Worm (Caenorhabditis elegans): ENCODE measurements around the gene vps-2.

The vps-2 gene

ce11 chrII:12769947-12770346 lies 1.9 kb upstream of the vps-2 start:
- TF ChIP-seq ztf-4 (tag; optimal IDR thresholded peaks at IDR 0.05) = no peak
- TF ChIP-seq ceh-82 (tag; optimal IDR thresholded peaks at IDR 0.05) = no peak

DNA sequence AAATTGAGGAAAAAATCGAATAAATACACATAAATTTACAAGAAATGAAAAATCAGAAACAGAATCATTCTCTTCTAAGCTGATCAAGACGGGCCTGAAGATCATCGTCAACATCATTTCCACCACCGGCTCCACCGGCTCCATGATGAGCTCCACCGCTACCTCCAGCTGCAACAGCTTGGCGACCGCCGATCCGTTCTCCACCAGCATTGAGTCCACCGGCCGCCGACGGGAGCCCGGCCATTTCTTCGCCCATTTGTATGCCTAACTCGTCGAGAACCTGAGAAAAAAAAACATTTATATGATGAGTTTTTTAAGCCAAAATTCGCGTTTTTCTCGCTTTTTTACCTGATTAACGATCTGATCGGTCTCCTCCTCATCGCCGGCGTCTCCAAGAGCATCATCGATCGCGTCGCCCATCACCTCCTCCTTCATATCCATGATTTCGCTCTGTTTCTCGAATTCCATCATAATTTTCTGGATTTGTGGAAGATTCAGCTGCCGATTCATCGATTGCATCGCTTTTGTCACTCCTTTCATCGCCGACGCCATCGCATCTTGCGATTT lies 676 bp downstream of the vps-2 start:
- TF ChIP-seq nhr-23 (tag; optimal IDR thresholded peaks at IDR 0.05) (no peak), peb-1 (tag; optimal IDR thresholded peaks at IDR 0.05) (no peak), elt-1 (tag; optimal IDR thresholded peaks at IDR 0.05) (no peak), mab-5 (tag; optimal IDR thresholded peaks at IDR 0.05) (no peak), ceh-16 (tag; optimal IDR thresholded peaks at IDR 0.05) (no peak), ztf-4 (tag; optimal IDR thresholded peaks at IDR 0.05) (no peak), nhr-25 (tag; optimal IDR thresholded peaks at IDR 0.05) (no peak), egl-27 (tag; optimal IDR thresholded peaks at IDR 0.05) (no peak), nhr-10 (tag; optimal IDR thresholded peaks at IDR 0.05) (no peak), alr-1 (tag; optimal IDR thresholded peaks at IDR 0.05) (no peak), lin-11 (tag; optimal IDR thresholded peaks at IDR 0.05) (no peak), snpc-4 (tag; optimal IDR thresholded peaks at IDR 0.05) (no peak), ZK546.5 (tag; optimal IDR thresholded peaks at IDR 0.05) (no peak), nhr-21 (tag; optimal IDR thresholded peaks at IDR 0.05) (no peak), elt-3 (tag; optimal IDR thresholded peaks at IDR 0.05) (no peak)

ce11 chrII:12766443-12767188 lies 1.4 kb downstream of the vps-2 start:
- TF ChIP-seq ZK546.5 (tag; optimal IDR thresholded peaks at IDR 0.05) (no peak), nhr-12 (tag; optimal IDR thresholded peaks at IDR 0.05) (no peak), lsy-2 (tag; optimal IDR thresholded peaks at IDR 0.05) (no peak), F13H6.1 (tag; optimal IDR thresholded peaks at IDR 0.05) (no peak), nhr-129 (tag; optimal IDR thresholded peaks at IDR 0.05) (no peak), unc-39 (tag; optimal IDR thresholded peaks at IDR 0.05) (no peak), ztf-11 (tag; optimal IDR thresholded peaks at IDR 0.05) (no peak), crh-2 (tag; optimal IDR thresholded peaks at IDR 0.05) (no peak), zag-1 (tag; optimal IDR thresholded peaks at IDR 0.05) (no peak), nhr-10 (tag; optimal IDR thresholded peaks at IDR 0.05) (no peak), lin-13 (GFP tag; optimal IDR thresholded peaks at IDR 0.05) (no peak), C34F6.9 (tag; optimal IDR thresholded peaks at IDR 0.05) (no peak)

ce11 chrII:12764476-12764875 lies 3.5 kb downstream of the vps-2 start:
- TF ChIP-seq lin-39 (tag; optimal IDR thresholded peaks at IDR 0.05) (no peak), elt-1 (tag; optimal IDR thresholded peaks at IDR 0.05) (no peak), peb-1 (tag; optimal IDR thresholded peaks at IDR 0.05) (no peak), nhr-23 (tag; optimal IDR thresholded peaks at IDR 0.05) (no peak), nhr-10 (tag; optimal IDR thresholded peaks at IDR 0.05) (no peak)

ce11 chrII:12760497-12760896 lies 7.5 kb downstream of the vps-2 start, which contains the start of gene cnp-2:
TSS of gene cnp-2 (plus strand) at chrII:12760797.
- no peak for TF ChIP-seq nhr-77 (tag; optimal IDR thresholded peaks at IDR 0.05)
- TF ChIP-seq elt-1 (tag; optimal IDR thresholded peaks at IDR 0.05) = no peak
- no peak for TF ChIP-seq ama-1 (optimal IDR thresholded peaks at IDR 0.05)
- TF ChIP-seq mdl-1 (tag; optimal IDR thresholded peaks at IDR 0.05) = no peak
- no peak for TF ChIP-seq ZK546.5 (tag; optimal IDR thresholded peaks at IDR 0.05)
- TF ChIP-seq dmd-4 (tag; optimal IDR thresholded peaks at IDR 0.05) = no peak
- TF ChIP-seq ztf-11 (tag; optimal IDR thresholded peaks at IDR 0.05) = no peak

DNA sequence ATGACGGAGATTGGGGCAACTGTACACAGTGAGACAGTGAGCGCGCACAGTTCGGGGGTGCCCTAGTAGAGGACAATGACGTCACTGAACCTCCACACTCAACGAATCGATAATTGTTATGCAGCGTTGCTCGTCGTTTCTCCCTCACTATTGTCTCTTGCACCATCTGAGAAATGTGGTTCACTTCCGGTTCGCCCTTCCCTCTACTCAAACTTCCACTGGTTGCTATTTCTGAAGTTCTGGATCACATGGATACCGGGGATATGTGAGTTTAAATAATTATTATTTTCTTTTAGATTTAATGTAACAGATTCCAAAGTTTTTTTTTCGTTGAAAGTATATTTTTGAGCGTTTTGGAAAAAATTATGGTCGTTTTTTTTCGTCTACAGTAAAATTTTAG lies 11.8 kb downstream of the vps-2 start, which contains the start of the genes Y46G5A.7 and Y46G5A.8:
Gene Y46G5A.7, minus strand, starts transcription at position 153 of the 400 bp plus-strand sequence.
Gene Y46G5A.8, plus strand, starts transcription at position 159 of the 400 bp plus-strand sequence.
- TF ChIP-seq ztf-1 (GFP tag; conservative IDR thresholded peaks at IDR 0.05) (no peak), blmp-1 (tag; optimal IDR thresholded peaks at IDR 0.05; ENCODE audit: insufficient read depth) (no peak), dmd-4 (tag; optimal IDR thresholded peaks at IDR 0.05) (no peak), alr-1 (tag; optimal IDR thresholded peaks at IDR 0.05) (no peak), crh-2 (tag; optimal IDR thresholded peaks at IDR 0.05) (no peak), elt-1 (tag; optimal IDR thresholded peaks at IDR 0.05) (no peak), nhr-25 (tag; optimal IDR thresholded peaks at IDR 0.05) (no peak), mab-5 (tag; optimal IDR thresholded peaks at IDR 0.05) (no peak), egl-27 (tag; optimal IDR thresholded peaks at IDR 0.05) (no peak), ama-1 (optimal IDR thresholded peaks at IDR 0.05) (no peak), lsy-2 (tag; optimal IDR thresholded peaks at IDR 0.05) (no peak), unc-39 (tag; optimal IDR thresholded peaks at IDR 0.05) (no peak), peb-1 (tag; optimal IDR thresholded peaks at IDR 0.05) (no peak), sem-4 (tag; optimal IDR thresholded peaks at IDR 0.05) (no peak), snpc-4 (tag; optimal IDR thresholded peaks at IDR 0.05) (no peak), gmeb-1 (tag; optimal IDR thresholded peaks at IDR 0.05) (no peak), elt-3 (tag; optimal IDR thresholded peaks at IDR 0.05) (no peak)
